Fruit fly (Drosophila melanogaster): Measurements from ENCODE around the gene CG31668.

The CG31668 gene

dm6 chr2L:2236722-2237121 lies 30.8 kb upstream of the CG31668 start, which contains the start of gene Sec24CD:
TSS of gene Sec24CD (minus strand) at chr2L:2236844.
- TF ChIP-seq Dip3 (GFP tag; optimal IDR thresholded peaks at IDR 0.05): no peak
- TF ChIP-seq CG1792 (GFP tag; optimal IDR thresholded peaks at IDR 0.05): no peak
- no peak for TF ChIP-seq Oli (tag; optimal IDR thresholded peaks at IDR 0.05)
- peak; percentile 76 for TF ChIP-seq MBD-R2 (GFP tag; IDR thresholded peaks at IDR 0.05)
- no peak for TF ChIP-seq Vsx1 (GFP tag; optimal IDR thresholded peaks at IDR 0.05)
- peak; percentile 73 for TF ChIP-seq nom (GFP tag; optimal IDR thresholded peaks at IDR 0.05)
- TF ChIP-seq CG12744 (GFP tag; optimal IDR thresholded peaks at IDR 0.05): no peak
- no peak for TF ChIP-seq CG8924 (tag; optimal IDR thresholded peaks at IDR 0.05)
- TF ChIP-seq HLH4C (GFP tag; IDR thresholded peaks at IDR 0.05; ENCODE audit: partially characterized antibody): peak; percentile 99
- TF ChIP-seq CG9215 (GFP tag; IDR thresholded peaks at IDR 0.05): no peak
- peak; percentile 38; the same call in 1 of the 2 replicates for TF ChIP-seq vvl (GFP tag; IDR thresholded peaks at IDR 0.05)
- peak; percentile 97 for TF ChIP-seq chinmo (GFP tag; IDR thresholded peaks at IDR 0.05; ENCODE audit: partially characterized antibody)
- TF ChIP-seq dan (GFP tag; IDR thresholded peaks at IDR 0.05): no peak
- TF ChIP-seq ato (GFP tag; IDR thresholded peaks at IDR 0.05; ENCODE audit: partially characterized antibody): peak; percentile 98
- no peak for TF ChIP-seq dmrt99B (tag; optimal IDR thresholded peaks at IDR 0.05)
- no peak for TF ChIP-seq lov (optimal IDR thresholded peaks at IDR 0.05)
- no peak for TF ChIP-seq lov (GFP tag; IDR thresholded peaks at IDR 0.05)
- TF ChIP-seq CG4617 (GFP tag; optimal IDR thresholded peaks at IDR 0.05; ENCODE audit: borderline replicate concordance): peak; percentile 57
- TF ChIP-seq Xbp1 (GFP tag; optimal IDR thresholded peaks at IDR 0.05): peak; percentile 79
- TF ChIP-seq CG30403 (GFP tag; optimal IDR thresholded peaks at IDR 0.05): peak; percentile 16
- TF ChIP-seq MESR4 (GFP tag; optimal IDR thresholded peaks at IDR 0.05): peak; percentile 84
- TF ChIP-seq bbx (GFP tag; IDR thresholded peaks at IDR 0.05; ENCODE audit: partially characterized antibody): peak; percentile 98
- peak; percentile 52 for TF ChIP-seq CG12391 (tag; optimal IDR thresholded peaks at IDR 0.05)
- peak; percentile 84 for TF ChIP-seq unc-4 (GFP tag; IDR thresholded peaks at IDR 0.05; ENCODE audit: partially characterized antibody)
- TF ChIP-seq YL-1 (GFP tag; optimal IDR thresholded peaks at IDR 0.05): peak; percentile 91
- no peak for TF ChIP-seq CG8359 (GFP tag; optimal IDR thresholded peaks at IDR 0.05; ENCODE audit: borderline replicate concordance)
- TF ChIP-seq az2 (GFP tag; optimal IDR thresholded peaks at IDR 0.05): peak; percentile 4
- TF ChIP-seq CG14014 (GFP tag; IDR thresholded peaks at IDR 0.05): peak; percentile 29; the same call in 1 of the 2 replicates
- peak; percentile 98 for TF ChIP-seq CG11560 (tag; IDR thresholded peaks at IDR 0.05)
- no peak for TF ChIP-seq cas (GFP tag; IDR thresholded peaks at IDR 0.05)
- TF ChIP-seq sisA (GFP tag; IDR thresholded peaks at IDR 0.05): no peak
- TF ChIP-seq CG7372 (GFP tag; IDR thresholded peaks at IDR 0.05): no peak
- TF ChIP-seq rib (GFP tag; IDR thresholded peaks at IDR 0.05): no peak
- no peak for TF ChIP-seq CG8281 (tag; optimal IDR thresholded peaks at IDR 0.05)
- peak; percentile 73 for TF ChIP-seq CG12659 (GFP tag; optimal IDR thresholded peaks at IDR 0.05)
- peak; percentile 60; the same call in 1 of the 3 replicates for TF ChIP-seq ci (GFP tag; IDR thresholded peaks at IDR 0.05)
- TF ChIP-seq disco-r (GFP tag; optimal IDR thresholded peaks at IDR 0.05): no peak
- TF ChIP-seq CG12155 (GFP tag; optimal IDR thresholded peaks at IDR 0.05): no peak
- peak; percentile 43 for TF ChIP-seq Dp (GFP tag; optimal IDR thresholded peaks at IDR 0.05)
- TF ChIP-seq mld (GFP tag; IDR thresholded peaks at IDR 0.05; ENCODE audit: partially characterized antibody): peak; percentile 94
- peak; percentile 97 for TF ChIP-seq tna (GFP tag; IDR thresholded peaks at IDR 0.05; ENCODE audit: partially characterized antibody)
- TF ChIP-seq CG2120 (GFP tag; optimal IDR thresholded peaks at IDR 0.05): peak; percentile 6
- peak; percentile 10 for TF ChIP-seq CG17186 (GFP tag; optimal IDR thresholded peaks at IDR 0.05)
- TF ChIP-seq zen2 (GFP tag; IDR thresholded peaks at IDR 0.05; ENCODE audit: partially characterized antibody): peak; percentile 96
- TF ChIP-seq sd (tag; optimal IDR thresholded peaks at IDR 0.05): no peak
- TF ChIP-seq Hmr (GFP tag; optimal IDR thresholded peaks at IDR 0.05): no peak
- peak; percentile 93 for TF ChIP-seq hb (GFP tag; IDR thresholded peaks at IDR 0.05; ENCODE audit: partially characterized antibody)
- peak; percentile 91 for TF ChIP-seq CG14860 (GFP tag; IDR thresholded peaks at IDR 0.05; ENCODE audit: partially characterized antibody)
- TF ChIP-seq dysf (GFP tag; IDR thresholded peaks at IDR 0.05): no peak
- peak; percentile 22 for TF ChIP-seq nmo (GFP tag; optimal IDR thresholded peaks at IDR 0.05)
